Fruit fly (Drosophila melanogaster): ENCODE results near the gene Dus4.

Gene Dus4

DNA sequence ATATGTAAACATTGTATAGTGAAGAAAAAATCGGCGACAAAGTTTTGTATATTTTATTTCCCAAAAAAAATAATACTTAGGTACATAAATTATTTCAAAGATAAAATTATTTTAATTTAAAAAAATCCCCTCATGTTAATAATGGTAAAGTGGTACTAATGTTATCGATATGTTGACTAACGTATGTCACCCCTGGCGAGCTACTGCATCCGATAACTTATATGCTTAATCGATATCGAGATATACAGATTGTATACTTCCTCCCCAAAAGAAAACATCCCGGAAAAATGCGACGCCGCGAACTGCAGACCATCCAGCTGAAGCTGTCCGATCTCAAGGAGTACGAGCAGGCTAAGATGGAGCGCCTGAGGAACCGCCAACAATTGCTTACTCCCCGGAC is 1.6 kb downstream of the Dus4 start, which contains the start of gene CG17343 (continued):
- no peak for TF ChIP-seq seq (GFP tag; IDR thresholded peaks at IDR 0.05)
- TF ChIP-seq Max (GFP tag; optimal IDR thresholded peaks at IDR 0.05) = no peak
- TF ChIP-seq oc (tag; optimal IDR thresholded peaks at IDR 0.05) = no peak
- no peak for TF ChIP-seq nau (GFP tag; optimal IDR thresholded peaks at IDR 0.05)
- TF ChIP-seq Stat92E (GFP tag; optimal IDR thresholded peaks at IDR 0.05) = no peak
- no peak for TF ChIP-seq yki (optimal IDR thresholded peaks at IDR 0.05)
- TF ChIP-seq dmrt99B (tag; optimal IDR thresholded peaks at IDR 0.05) = no peak
- TF ChIP-seq Chrac-16 (GFP tag; optimal IDR thresholded peaks at IDR 0.05) = no peak
- no peak for TF ChIP-seq CG31224 (GFP tag; IDR thresholded peaks at IDR 0.05)
- no peak for TF ChIP-seq Xbp1 (GFP tag; optimal IDR thresholded peaks at IDR 0.05)
- peak; percentile 72 for TF ChIP-seq unc-4 (GFP tag; IDR thresholded peaks at IDR 0.05; ENCODE audit: partially characterized antibody)
- no peak for TF ChIP-seq CG9727 (GFP tag; optimal IDR thresholded peaks at IDR 0.05)
- TF ChIP-seq phol (tag; optimal IDR thresholded peaks at IDR 0.05) = no peak
- no peak for TF ChIP-seq CG10959 (GFP tag; IDR thresholded peaks at IDR 0.05)
- TF ChIP-seq CG12236 (GFP tag; optimal IDR thresholded peaks at IDR 0.05) = no peak
- no peak for TF ChIP-seq CG4707 (GFP tag; optimal IDR thresholded peaks at IDR 0.05)
- TF ChIP-seq lov (optimal IDR thresholded peaks at IDR 0.05) = no peak
- no peak for TF ChIP-seq lov (GFP tag; IDR thresholded peaks at IDR 0.05)
- no peak for TF ChIP-seq slbo (GFP tag; IDR thresholded peaks at IDR 0.05)
- TF ChIP-seq NC2α (GFP tag; optimal IDR thresholded peaks at IDR 0.05) = no peak
- TF ChIP-seq CG7357 (GFP tag; IDR thresholded peaks at IDR 0.05) = no peak
- TF ChIP-seq CG18011 (GFP tag; optimal IDR thresholded peaks at IDR 0.05) = no peak
- TF ChIP-seq sima (GFP tag; optimal IDR thresholded peaks at IDR 0.05) = no peak
- no peak for TF ChIP-seq sqz (GFP tag; optimal IDR thresholded peaks at IDR 0.05)
- no peak for TF ChIP-seq CG34376 (GFP tag; optimal IDR thresholded peaks at IDR 0.05)
- TF ChIP-seq crc (GFP tag; optimal IDR thresholded peaks at IDR 0.05) = no peak
- TF ChIP-seq mld (GFP tag; IDR thresholded peaks at IDR 0.05; ENCODE audit: partially characterized antibody) = peak; percentile 98
- peak; percentile 6 for TF ChIP-seq sens (GFP tag)
- TF ChIP-seq stc (GFP tag; IDR thresholded peaks at IDR 0.05) = no peak
- TF ChIP-seq CG2129 (GFP tag; IDR thresholded peaks at IDR 0.05; ENCODE audit: partially characterized antibody) = peak; percentile 32; the same call in 1 of the 2 replicates
- TF ChIP-seq CG14050 (GFP tag; IDR thresholded peaks at IDR 0.05) = no peak
- no peak for TF ChIP-seq tap (tag; optimal IDR thresholded peaks at IDR 0.05)
- TF ChIP-seq CG12769 (tag; optimal IDR thresholded peaks at IDR 0.05) = no peak
- TF ChIP-seq wor (GFP tag; IDR thresholded peaks at IDR 0.05) = no peak
- TF ChIP-seq klu (GFP tag; IDR thresholded peaks at IDR 0.05) = no peak
- TF ChIP-seq CoRest (tag; optimal IDR thresholded peaks at IDR 0.05) = peak; percentile 3
- TF ChIP-seq fu2 (GFP tag; optimal IDR thresholded peaks at IDR 0.05) = no peak
- TF ChIP-seq CG18764 (GFP tag; optimal IDR thresholded peaks at IDR 0.05) = no peak
- no peak for TF ChIP-seq fd64A (GFP tag; optimal IDR thresholded peaks at IDR 0.05)
- no peak for TF ChIP-seq CG18599 (GFP tag; optimal IDR thresholded peaks at IDR 0.05)
- TF ChIP-seq MTF-1 (GFP tag; optimal IDR thresholded peaks at IDR 0.05; ENCODE audit: borderline replicate concordance) = no peak
- TF ChIP-seq CG6689 (GFP tag; IDR thresholded peaks at IDR 0.05) = no peak
- TF ChIP-seq CG12659 (GFP tag; optimal IDR thresholded peaks at IDR 0.05) = peak; percentile 41
- no peak for TF ChIP-seq CG13424 (tag; optimal IDR thresholded peaks at IDR 0.05)
- no peak for TF ChIP-seq ara (GFP tag; IDR thresholded peaks at IDR 0.05)
- no peak for TF ChIP-seq bcd (GFP tag; optimal IDR thresholded peaks at IDR 0.05)
- no peak for TF ChIP-seq CG12942 (GFP tag; optimal IDR thresholded peaks at IDR 0.05)
- no peak for TF ChIP-seq h (optimal IDR thresholded peaks at IDR 0.05)
- no peak for TF ChIP-seq tgo (GFP tag; IDR thresholded peaks at IDR 0.05)
- TF ChIP-seq CG7786 (GFP tag; optimal IDR thresholded peaks at IDR 0.05) = no peak
- TF ChIP-seq CG2875 (GFP tag; optimal IDR thresholded peaks at IDR 0.05) = no peak
- TF ChIP-seq pros (GFP tag; optimal IDR thresholded peaks at IDR 0.05) = no peak

Data from whole organism, embryonic.